Worm (Caenorhabditis elegans) whole organism, L4 larva: ENCODE data around the gene trcs-1.

Experiments
- ces-1 ChIP-seq: fragments of 150-350 bp; sonication (generic microtip); optimal IDR thresholded peaks from 4 replicates; lab custom pipeline; 2014; ENCODE audit warnings: missing biosample characterization, missing genetic modification reagents, missing genetic modification characterization
- dve-1 ChIP-seq: sonication (generic microtip); optimal IDR thresholded peaks from 2 replicates; lab custom pipeline; 2017; ENCODE audit warnings: antibody characterized with exemption, mild to moderate bottlenecking, missing genetic modification characterization, missing compliant biosample characterization; ENCODE audit not compliant: insufficient read depth
- mdl-1 ChIP-seq, 2 experiments: fragments of 150-350 bp in 1 of 2; sonication (generic microtip) in 1 of 2; optimal IDR thresholded peaks; 2 replicates each; lab custom pipeline; 2014 to 2017; ENCODE audit warnings: missing biosample characterization in 2 of 2, missing genetic modification characterization in 2 of 2
- mep-1 ChIP-seq: fragments of 150-350 bp; sonication (generic microtip); optimal IDR thresholded peaks from 3 replicates; lab custom pipeline; 2014; ENCODE audit warnings: missing biosample characterization, missing genetic modification characterization
- zip-2 ChIP-seq: fragments of 150-350 bp; optimal IDR thresholded peaks from 2 replicates; lab custom pipeline; 2014; ENCODE audit warnings: missing biosample characterization, missing genetic modification characterization
- ztf-11 ChIP-seq: fragments of 150-350 bp; optimal IDR thresholded peaks from 2 replicates; lab custom pipeline; 2014; ENCODE audit warnings: missing biosample characterization, missing genetic modification characterization

- TF ChIP-seq mep-1 (tag; lab: Kevin White, UChicago) (no peak), ztf-11 (no peak), zip-2 (tag; lab: Kevin White, UChicago) (no peak), mdl-1 (tag; optimal IDR thresholded peaks at IDR 0.05; lab: Kevin White, UChicago) (no peak), ces-1 (no peak), dve-1 (tag; lab: Kevin White, UChicago) (no peak)
Measured at ce11 chrIV:9618836-9619235, 30.2 kb upstream of the trcs-1 start.
